Fruit fly (Drosophila melanogaster) whole organism: ENCODE measurements around the gene Trxr1.

Experiments used
- CG8478 ChIP-seq: fragments of >200 bp; optimal IDR thresholded peaks from 2 replicates; lab custom pipeline; 2018; ENCODE audit warnings: inconsistent platforms
- pan ChIP-seq: fragments of >200 bp; optimal IDR thresholded peaks from 2 replicates; lab custom pipeline; 2017
- psq ChIP-seq: fragments of >200 bp; optimal IDR thresholded peaks from 2 replicates; lab custom pipeline; 2017
- usp ChIP-seq: fragments of >200 bp; optimal IDR thresholded peaks from 2 replicates; lab custom pipeline; 2017; ENCODE audit warnings: missing biosample characterization, missing genetic modification characterization, mixed read lengths

DNA sequence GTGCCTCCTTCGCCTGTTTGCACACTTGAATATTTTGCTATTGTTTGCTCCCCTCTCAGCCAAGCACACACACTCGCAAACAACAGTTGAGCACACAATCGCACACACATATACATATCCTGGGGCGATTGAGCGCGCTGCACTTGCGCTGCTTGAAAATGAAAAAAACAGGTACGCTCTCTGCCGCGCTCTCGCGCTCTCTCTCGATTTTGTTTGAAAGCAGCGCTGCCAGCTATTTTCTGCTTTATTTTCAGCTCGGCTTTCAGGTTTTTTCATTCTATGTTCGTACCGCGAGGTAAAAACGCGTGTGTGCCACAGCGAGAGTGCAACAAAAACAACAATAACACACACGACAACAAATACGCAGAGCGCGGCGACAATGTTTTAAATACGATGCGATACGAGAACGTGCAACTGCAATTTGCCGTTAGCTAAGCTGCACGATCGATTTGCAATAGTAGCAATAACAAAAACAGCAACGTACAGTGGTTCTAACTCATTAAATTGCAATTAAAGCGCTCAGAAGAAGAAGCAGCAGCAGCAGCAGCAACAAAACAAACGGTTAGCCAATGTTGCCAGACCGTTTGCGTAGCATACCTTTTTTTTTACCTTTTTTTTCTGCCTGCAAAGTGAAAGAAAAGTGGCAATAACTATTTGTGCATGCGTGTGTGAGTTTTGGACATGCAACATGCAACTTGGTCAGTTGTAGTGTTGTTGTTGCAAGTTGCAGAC, 26.3 kb upstream of the Trxr1 start:
- no peak for TF ChIP-seq psq (lab: Kevin White, UChicago)
- no peak for TF ChIP-seq CG8478
- TF ChIP-seq pan, result no peak
- TF ChIP-seq usp, result no peak
